Fruit fly (Drosophila melanogaster) whole organism, embryonic: ENCODE measurements around the gene Awh.

Source experiments
- Atf3 ChIP-seq: fragments of 200-800 bp; sonication (Bioruptor generic); optimal IDR thresholded peaks from 3 replicates; lab custom pipeline; 2016; ENCODE audit warnings: missing biosample characterization, missing genetic modification characterization
- CG10147 ChIP-seq: fragments of 200-800 bp; sonication (Bioruptor generic); optimal IDR thresholded peaks from 2 replicates; lab custom pipeline; 2019; ENCODE audit warnings: missing biosample characterization, mild to moderate bottlenecking, missing genetic modification characterization, moderate library complexity
- CG14965 ChIP-seq: fragments of 200-800 bp; sonication (Bioruptor generic); optimal IDR thresholded peaks from 2 replicates; lab custom pipeline; 2016; ENCODE audit warnings: missing biosample characterization, missing genetic modification characterization, borderline replicate concordance
- CG15601 ChIP-seq: fragments of 200-800 bp; sonication (Bioruptor generic); optimal IDR thresholded peaks from 3 replicates; lab custom pipeline; 2019; ENCODE audit warnings: missing biosample characterization, mild to moderate bottlenecking, missing genetic modification characterization, moderate library complexity
- CG1647 ChIP-seq: fragments of 200-800 bp; sonication (Bioruptor generic); optimal IDR thresholded peaks from 3 replicates; lab custom pipeline; 2016; ENCODE audit warnings: missing biosample characterization, missing genetic modification characterization
- CG17912 ChIP-seq: fragments of 200-800 bp; sonication (Bioruptor generic); optimal IDR thresholded peaks from 2 replicates; lab custom pipeline; 2018; ENCODE audit warnings: missing biosample characterization, mild to moderate bottlenecking, missing genetic modification characterization
- CG2116 ChIP-seq: fragments of 200-800 bp; sonication (Bioruptor generic); optimal IDR thresholded peaks from 3 replicates; lab custom pipeline; 2018; ENCODE audit warnings: missing biosample characterization, mild to moderate bottlenecking, missing genetic modification characterization
- CG3065 ChIP-seq: fragments of 200-800 bp; sonication (Bioruptor generic); optimal IDR thresholded peaks from 2 replicates; lab custom pipeline; 2016; ENCODE audit warnings: missing biosample characterization, missing genetic modification characterization
- CG32772 ChIP-seq: fragments of 200-800 bp; sonication (Bioruptor generic); IDR thresholded peaks from 2 replicates; pipeline ENCODE4 v1.3.6; 2022; ENCODE audit warnings: missing biosample characterization, missing genetic modification characterization
- CG3407 ChIP-seq: fragments of 200-800 bp; sonication (Bioruptor generic); optimal IDR thresholded peaks from 2 replicates; lab custom pipeline; 2018; ENCODE audit warnings: missing biosample characterization, mild to moderate bottlenecking, missing genetic modification characterization
- CG34224 ChIP-seq: fragments of 200-800 bp; sonication (Bioruptor generic); IDR thresholded peaks from 3 replicates; pipeline ENCODE4 v1.3.6; 2022; ENCODE audit warnings: missing biosample characterization, missing genetic modification characterization; ENCODE audit not compliant: partially characterized antibody
- CG34376 ChIP-seq: fragments of 200-800 bp; sonication (Bioruptor generic); optimal IDR thresholded peaks from 2 replicates; lab custom pipeline; 2018; ENCODE audit warnings: missing biosample characterization, mild to moderate bottlenecking, missing genetic modification characterization
- CG5953 ChIP-seq: fragments of 200-800 bp; sonication (Bioruptor generic); IDR thresholded peaks from 2 replicates; pipeline ENCODE4 v1.3.6; 2022; ENCODE audit warnings: missing biosample characterization, missing genetic modification characterization
- CG6683 ChIP-seq: fragments of 200-800 bp; sonication (Bioruptor generic); optimal IDR thresholded peaks from 2 replicates; lab custom pipeline; 2017; ENCODE audit warnings: missing biosample characterization, mild to moderate bottlenecking, missing genetic modification characterization, missing genetic modification reagents
- CG6791 ChIP-seq: fragments of 200-800 bp; sonication (Bioruptor generic); IDR thresholded peaks from 3 replicates; pipeline ENCODE4 v1.3.6; 2022; ENCODE audit warnings: missing biosample characterization, missing genetic modification characterization; ENCODE audit not compliant: partially characterized antibody
- CoRest ChIP-seq: fragments of 200-800 bp; sonication (Bioruptor generic); optimal IDR thresholded peaks from 3 replicates; lab custom pipeline; 2018; ENCODE audit warnings: missing biosample characterization, mild to moderate bottlenecking, missing genetic modification characterization, moderate library complexity
- Dad ChIP-seq: fragments of 200-800 bp; sonication (Bioruptor generic); optimal IDR thresholded peaks from 3 replicates; lab custom pipeline; 2016; ENCODE audit warnings: missing biosample characterization, missing genetic modification characterization
- Dbx ChIP-seq: fragments of 200-800 bp; sonication (Bioruptor generic); IDR thresholded peaks from 3 replicates; pipeline ENCODE4 v1.3.6; 2022; ENCODE audit warnings: missing biosample characterization, missing genetic modification characterization
- HLH3B ChIP-seq: fragments of 200-800 bp; sonication (Bioruptor generic); IDR thresholded peaks from 2 replicates; pipeline ENCODE4 v1.3.6; 2022; ENCODE audit warnings: missing biosample characterization, missing genetic modification characterization
- Hr3 ChIP-seq: fragments of 200-800 bp; sonication (Bioruptor generic); optimal IDR thresholded peaks from 3 replicates; lab custom pipeline; 2016; ENCODE audit warnings: missing biosample characterization, missing genetic modification characterization
- Hr39 ChIP-seq: fragments of >200 bp; optimal IDR thresholded peaks from 2 replicates; lab custom pipeline; 2017
- Lhr ChIP-seq: fragments of 200-800 bp; sonication (Bioruptor generic); optimal IDR thresholded peaks from 3 replicates; lab custom pipeline; 2017; ENCODE audit warnings: mild to moderate bottlenecking, missing biosample characterization, missing genetic modification reagents, missing genetic modification characterization
- MBD-R2 ChIP-seq: fragments of 200-800 bp; sonication (Bioruptor generic); IDR thresholded peaks from 2 replicates; pipeline ENCODE4 v1.3.6; 2022; ENCODE audit warnings: missing biosample characterization, missing genetic modification characterization
- Mrtf ChIP-seq: fragments of 200-800 bp; sonication (Bioruptor generic); IDR thresholded peaks from 3 replicates; pipeline ENCODE4 v1.3.6; 2022; ENCODE audit warnings: missing biosample characterization, missing genetic modification characterization
- Myb ChIP-seq: fragments of 200-800 bp; sonication (Bioruptor generic); optimal IDR thresholded peaks from 2 replicates; lab custom pipeline; 2016; ENCODE audit warnings: missing biosample characterization, missing genetic modification characterization
- NC2α ChIP-seq: fragments of 200-800 bp; sonication (Bioruptor generic); optimal IDR thresholded peaks from 2 replicates; lab custom pipeline; 2016; ENCODE audit warnings: missing biosample characterization, missing genetic modification characterization
- Opbp ChIP-seq: fragments of 200-800 bp; sonication (Bioruptor generic); IDR thresholded peaks from 3 replicates; pipeline ENCODE4 v1.3.6; 2022; ENCODE audit warnings: missing biosample characterization, missing genetic modification characterization; ENCODE audit not compliant: partially characterized antibody
- Sox100B ChIP-seq: fragments of 200-800 bp; sonication (Bioruptor generic); optimal IDR thresholded peaks from 3 replicates; lab custom pipeline; 2018; ENCODE audit warnings: missing biosample characterization, mild to moderate bottlenecking, missing genetic modification characterization
- Sox102F ChIP-seq: fragments of 200-800 bp; sonication (Bioruptor generic); optimal IDR thresholded peaks from 2 replicates; lab custom pipeline; 2018; ENCODE audit warnings: missing biosample characterization, mild to moderate bottlenecking, missing genetic modification characterization, moderate library complexity
- Ssrp ChIP-seq: fragments of 200-800 bp; sonication (Bioruptor generic); optimal IDR thresholded peaks from 2 replicates; lab custom pipeline; 2018; ENCODE audit warnings: missing biosample characterization, mild to moderate bottlenecking, missing genetic modification characterization, moderate library complexity
- Stat92E ChIP-seq, 3 experiments: fragments of >200 bp in 2 of 3; fragments of 200-800 bp in 1 of 3; sonication (Bioruptor generic) in 1 of 3; optimal IDR thresholded peaks; 2 replicates each; lab custom pipeline; 2017 to 2019; ENCODE audit warnings: missing biosample characterization in 3 of 3, missing genetic modification characterization in 3 of 3, mild to moderate bottlenecking in 1 of 3, moderate library complexity in 1 of 3
- Tbp ChIP-seq: fragments of >200 bp; optimal IDR thresholded peaks from 2 replicates; lab custom pipeline; 2018; ENCODE audit warnings: missing biosample characterization, missing genetic modification characterization
- Vsx1 ChIP-seq: fragments of 200-800 bp; sonication (Bioruptor generic); optimal IDR thresholded peaks from 2 replicates; lab custom pipeline; 2017; ENCODE audit warnings: missing biosample characterization, mild to moderate bottlenecking, missing genetic modification characterization, missing genetic modification reagents
- ap ChIP-seq: fragments of 200-800 bp; sonication (Bioruptor generic); IDR thresholded peaks from 2 replicates; pipeline ENCODE4 v1.3.6; 2022; ENCODE audit warnings: missing biosample characterization, missing genetic modification characterization
- ato ChIP-seq: fragments of 200-800 bp; sonication (Bioruptor generic); IDR thresholded peaks from 2 replicates; pipeline ENCODE4 v1.3.6; 2022; ENCODE audit warnings: missing biosample characterization, missing genetic modification characterization; ENCODE audit not compliant: partially characterized antibody
- bbx ChIP-seq: fragments of 200-800 bp; sonication (Bioruptor generic); IDR thresholded peaks from 2 replicates; pipeline ENCODE4 v1.3.6; 2022; ENCODE audit warnings: missing biosample characterization, missing genetic modification characterization; ENCODE audit not compliant: partially characterized antibody
- crp ChIP-seq, 2 experiments: fragments of 200-800 bp; sonication (Bioruptor generic); optimal IDR thresholded peaks; 2 replicates in 1 of 2; 3 replicates in 1 of 2; lab custom pipeline; 2017; ENCODE audit warnings: missing biosample characterization in 2 of 2, missing genetic modification characterization in 2 of 2, mild to moderate bottlenecking in 1 of 2, moderate library complexity in 1 of 2
- exex ChIP-seq: fragments of 200-800 bp; sonication (Bioruptor generic); optimal IDR thresholded peaks from 4 replicates; lab custom pipeline; 2018; ENCODE audit warnings: missing biosample characterization, mild to moderate bottlenecking, missing genetic modification characterization, moderate library complexity
- insv ChIP-seq, 2 experiments: fragments of 200-800 bp; sonication (Bioruptor generic); optimal IDR thresholded peaks; 3 replicates each; lab custom pipeline; 2016 to 2018; ENCODE audit warnings: missing biosample characterization in 2 of 2, missing genetic modification characterization in 2 of 2
- jigr1 ChIP-seq: fragments of 200-800 bp; sonication (Bioruptor generic); IDR thresholded peaks from 3 replicates; pipeline ENCODE4 v1.3.6; 2022; ENCODE audit warnings: missing biosample characterization, missing genetic modification characterization
- luna ChIP-seq: fragments of 200-800 bp; sonication (Bioruptor generic); optimal IDR thresholded peaks from 2 replicates; lab custom pipeline; 2016; ENCODE audit warnings: missing biosample characterization, missing genetic modification characterization
- maf-S ChIP-seq: fragments of 200-800 bp; sonication (Bioruptor generic); optimal IDR thresholded peaks from 2 replicates; lab custom pipeline; 2016; ENCODE audit warnings: missing biosample characterization, missing genetic modification characterization
- peb ChIP-seq: fragments of 200-800 bp; sonication (Bioruptor generic); IDR thresholded peaks from 2 replicates; pipeline ENCODE4 v1.3.6; 2022; ENCODE audit warnings: missing biosample characterization, missing genetic modification characterization
- phol ChIP-seq: fragments of 200-800 bp; sonication (Bioruptor generic); optimal IDR thresholded peaks from 3 replicates; lab custom pipeline; 2018; ENCODE audit warnings: missing biosample characterization, mild to moderate bottlenecking, missing genetic modification characterization, moderate library complexity
- sob ChIP-seq: fragments of 200-800 bp; sonication (Bioruptor generic); IDR thresholded peaks from 2 replicates; pipeline ENCODE4 v1.3.6; 2022; ENCODE audit warnings: missing biosample characterization, missing genetic modification characterization
- unpg ChIP-seq: fragments of 200-800 bp; sonication (Bioruptor generic); optimal IDR thresholded peaks from 3 replicates; lab custom pipeline; 2018; ENCODE audit warnings: missing biosample characterization, mild to moderate bottlenecking, missing genetic modification characterization, moderate library complexity
- vvl ChIP-seq: fragments of 200-800 bp; sonication (Bioruptor generic); IDR thresholded peaks from 2 replicates; pipeline ENCODE4 v1.3.6; 2022; ENCODE audit warnings: missing biosample characterization, missing genetic modification characterization
- wdn ChIP-seq: fragments of 200-800 bp; sonication (Bioruptor generic); IDR thresholded peaks from 2 replicates; pipeline ENCODE4 v1.3.6; 2022; ENCODE audit warnings: missing biosample characterization, missing genetic modification characterization
- yki ChIP-seq: fragments of >200 bp; optimal IDR thresholded peaks from 3 replicates; lab custom pipeline; 2018
- zen2 ChIP-seq: fragments of 200-800 bp; sonication (Bioruptor generic); IDR thresholded peaks from 3 replicates; pipeline ENCODE4 v1.3.6; 2022; ENCODE audit warnings: missing biosample characterization, missing genetic modification characterization; ENCODE audit not compliant: partially characterized antibody
- zfh1 ChIP-seq: fragments of 200-800 bp; sonication (Bioruptor generic); IDR thresholded peaks from 3 replicates; pipeline ENCODE4 v1.3.6; 2022; ENCODE audit warnings: missing biosample characterization, missing genetic modification characterization

The Awh gene

dm6 chr3L:3811089-3811488 lies 34.9 kb upstream of the Awh start, which contains the start of the genes CG32263 and PIG-B (continued):
- TF ChIP-seq peb (GFP tag; lab: Robert Waterston, UW): no peak
- no peak for TF ChIP-seq Mrtf
- TF ChIP-seq Ssrp: no peak
- TF ChIP-seq Opbp (GFP tag; lab: Robert Waterston, UW): peak; percentile 80; the same call in 2 of the 3 replicates
- TF ChIP-seq Myb (GFP tag; lab: Kevin White, UChicago): peak; percentile 11
- TF ChIP-seq Hr39 (lab: Kevin White, UChicago): no peak
- TF ChIP-seq insv (GFP tag; optimal IDR thresholded peaks at IDR 0.05; lab: Kevin White, UChicago): no peak
- no peak for TF ChIP-seq luna (GFP tag; lab: Kevin White, UChicago)
- peak; percentile 44 for TF ChIP-seq Lhr (GFP tag; lab: Kevin White, UChicago)
- peak; percentile 43 for TF ChIP-seq CG2116 (GFP tag; lab: Kevin White, UChicago)
- no peak for TF ChIP-seq Atf3 (GFP tag; lab: Kevin White, UChicago)
- no peak for TF ChIP-seq Hr3 (GFP tag; lab: Kevin White, UChicago)
- no peak for TF ChIP-seq zfh1
- no peak for TF ChIP-seq Tbp (GFP tag; lab: Kevin White, UChicago)
- no peak for TF ChIP-seq Vsx1 (GFP tag; lab: Kevin White, UChicago)
- no peak for TF ChIP-seq Stat92E (GFP tag; optimal IDR thresholded peaks at IDR 0.05; lab: Kevin White, UChicago)
- TF ChIP-seq Sox100B: no peak
- no peak for TF ChIP-seq NC2α (GFP tag; lab: Kevin White, UChicago)
- no peak for TF ChIP-seq Sox102F (GFP tag; lab: Kevin White, UChicago)
- peak; percentile 50; the same call in 1 of the 2 replicates for TF ChIP-seq ato (GFP tag; lab: Robert Waterston, UW)
- no peak for TF ChIP-seq CG5953
- TF ChIP-seq Dad (GFP tag; lab: Kevin White, UChicago): no peak
- no peak for TF ChIP-seq ap
- no peak for TF ChIP-seq maf-S
- no peak for TF ChIP-seq CG10147 (GFP tag; lab: Kevin White, UChicago)
- TF ChIP-seq sob (GFP tag; lab: Robert Waterston, UW): 0 out of 2 replicates have a peak, but pooled peaks have one; percentile 10
- no peak for TF ChIP-seq CG34376 (GFP tag; lab: Kevin White, UChicago)
- no peak for TF ChIP-seq CG6683 (GFP tag; lab: Kevin White, UChicago)
- peak; percentile 33 for TF ChIP-seq phol
- TF ChIP-seq vvl: peak; percentile 20; the same call in 1 of the 2 replicates
- peak; percentile 86 for TF ChIP-seq zen2 (GFP tag; lab: Robert Waterston, UW)
- TF ChIP-seq CG3065 (GFP tag; lab: Kevin White, UChicago): no peak
- TF ChIP-seq crp (GFP tag; optimal IDR thresholded peaks at IDR 0.05; lab: Kevin White, UChicago): peak in 1 of 2 experiments; percentile 39
- peak; percentile 8; the same call in 1 of the 3 replicates for TF ChIP-seq Dbx (GFP tag; lab: Robert Waterston, UW)
- TF ChIP-seq yki (lab: Kevin White, UChicago): no peak
- no peak for TF ChIP-seq exex (tag; lab: Kevin White, UChicago)
- TF ChIP-seq HLH3B: no peak
- peak; percentile 81 for TF ChIP-seq MBD-R2 (GFP tag; lab: Robert Waterston, UW)
- TF ChIP-seq CG34224 (GFP tag; lab: Robert Waterston, UW): peak; percentile 86
- no peak for TF ChIP-seq CG15601 (tag; lab: Kevin White, UChicago)
- TF ChIP-seq CG1647: no peak
- TF ChIP-seq unpg (GFP tag; lab: Kevin White, UChicago): no peak
- no peak for TF ChIP-seq CG3407 (GFP tag; lab: Kevin White, UChicago)
- no peak for TF ChIP-seq CG17912 (GFP tag; lab: Kevin White, UChicago)
- TF ChIP-seq bbx: peak; percentile 84
- TF ChIP-seq CG14965 (GFP tag; lab: Kevin White, UChicago): no peak
- peak; percentile 91 for TF ChIP-seq CG6791 (GFP tag; lab: Robert Waterston, UW)
- TF ChIP-seq jigr1 (GFP tag; lab: Robert Waterston, UW): no peak
- no peak for TF ChIP-seq wdn (GFP tag; lab: Robert Waterston, UW)
- peak; percentile 28 for TF ChIP-seq CoRest
- TF ChIP-seq CG32772 (GFP tag; lab: Robert Waterston, UW): no peak
